Worm (Caenorhabditis elegans): Measurements from ENCODE around the gene asp-17.

Gene asp-17

DNA sequence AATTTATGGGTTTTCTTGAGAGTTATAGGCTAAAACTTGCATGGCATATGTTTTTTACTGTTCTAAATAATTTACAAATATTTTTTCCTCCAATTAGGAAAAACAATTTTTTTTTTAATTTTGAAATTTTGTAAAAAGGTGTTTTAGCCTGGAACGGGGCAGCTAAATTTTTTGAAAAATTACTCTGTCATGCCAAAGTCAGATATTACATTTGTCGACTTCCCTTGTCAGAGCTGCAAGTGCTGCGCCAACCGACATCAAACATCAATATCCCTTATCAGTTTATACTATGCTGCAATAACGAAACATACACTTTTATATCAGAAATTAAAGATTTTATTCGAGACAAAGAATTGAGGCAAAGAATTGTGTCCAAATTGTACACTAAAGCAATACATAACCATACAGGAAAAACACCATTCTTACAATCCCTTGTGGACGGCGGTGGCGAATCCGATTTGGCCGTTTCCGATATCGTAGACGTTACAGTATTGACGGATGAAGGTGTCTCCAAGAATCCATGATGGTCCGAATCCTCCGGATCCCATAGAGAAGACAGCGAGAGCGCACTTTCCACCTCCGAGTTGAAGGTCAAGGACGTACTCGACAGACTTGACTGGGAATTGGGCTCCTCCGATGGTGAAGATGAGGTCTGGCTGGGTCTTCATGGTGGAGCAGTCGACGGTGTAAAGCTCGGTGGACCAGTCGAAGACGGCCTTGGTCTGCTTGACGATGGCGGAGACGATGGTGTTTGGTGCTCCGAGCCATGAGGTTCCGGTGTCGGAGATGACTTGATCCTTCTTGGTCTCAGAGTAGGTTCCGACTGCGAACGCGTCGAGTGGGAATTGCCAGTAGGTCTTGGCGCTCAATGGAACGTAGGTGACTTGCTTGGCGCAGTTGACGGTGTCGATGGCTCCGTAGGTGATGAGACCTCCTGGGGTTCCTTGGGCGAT is 12.3 kb upstream of the asp-17 start (continued):
- TF ChIP-seq eor-1 (tag; optimal IDR thresholded peaks at IDR 0.05) (no peak), snpc-4 (tag; optimal IDR thresholded peaks at IDR 0.05) (no peak), nhr-77 (tag; optimal IDR thresholded peaks at IDR 0.05) (peak; percentile 26), skn-1 (tag; optimal IDR thresholded peaks at IDR 0.05) (no peak)

DNA sequence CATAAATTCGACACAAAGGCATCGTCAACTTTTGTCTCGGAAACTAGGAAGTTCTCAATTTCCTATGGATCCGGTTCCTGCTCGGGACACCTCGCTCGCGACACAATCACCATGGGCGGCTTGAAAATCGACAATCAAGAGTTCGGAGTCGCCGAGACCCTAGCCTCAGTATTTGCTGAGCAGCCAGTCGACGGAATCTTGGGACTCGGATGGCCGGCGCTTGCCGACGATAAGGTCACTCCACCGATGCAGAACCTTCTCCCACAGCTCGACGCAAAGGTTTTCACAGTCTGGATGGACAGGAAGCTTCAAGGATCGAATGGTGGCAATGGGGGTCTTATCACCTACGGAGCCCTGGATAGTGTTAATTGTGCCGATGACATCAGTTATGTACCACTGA is 10.3 kb upstream of the asp-17 start:
- TF ChIP-seq fkh-2 (tag; optimal IDR thresholded peaks at IDR 0.05), result no peak
- no peak for TF ChIP-seq hmg-11 (tag; optimal IDR thresholded peaks at IDR 0.05)
- TF ChIP-seq unc-39 (tag; optimal IDR thresholded peaks at IDR 0.05), result no peak

DNA sequence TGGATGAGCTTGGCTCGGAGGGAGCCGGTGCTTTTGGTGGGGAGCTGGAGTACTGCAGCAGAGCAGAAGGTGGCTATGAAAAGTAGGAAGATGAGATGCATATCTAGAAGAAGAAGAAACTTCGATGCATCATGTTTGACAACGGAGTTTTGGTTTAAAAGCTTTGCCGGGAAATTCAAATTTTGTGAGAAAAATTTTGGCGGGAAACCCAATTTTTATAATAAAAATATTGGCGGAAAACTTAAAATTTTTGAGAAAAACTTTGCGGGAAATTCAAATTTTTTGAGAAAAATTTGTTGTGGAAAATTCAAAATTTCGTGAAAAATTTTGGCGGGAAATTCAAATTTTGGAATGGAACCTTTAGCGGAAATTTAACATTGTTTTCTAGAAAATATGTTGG is 7.6 kb upstream of the asp-17 start, which contains the start of gene asp-15:
Gene asp-15, minus strand, starts transcription at position 101 of the 400 bp plus-strand sequence.
- TF ChIP-seq nhr-76 (tag; optimal IDR thresholded peaks at IDR 0.05) (no peak), ceh-28 (tag; optimal IDR thresholded peaks at IDR 0.05) (no peak), aly-2 (tag; optimal IDR thresholded peaks at IDR 0.05) (no peak), lsy-12 (tag; optimal IDR thresholded peaks at IDR 0.05) (no peak), fkh-2 (tag; optimal IDR thresholded peaks at IDR 0.05) (no peak), lin-39 (tag; optimal IDR thresholded peaks at IDR 0.05) (no peak), unc-62 (GFP tag; optimal IDR thresholded peaks at IDR 0.05) (no peak), fkh-10 (GFP tag; optimal IDR thresholded peaks at IDR 0.05) (no peak), mml-1 (tag; optimal IDR thresholded peaks at IDR 0.05) (no peak)

DNA sequence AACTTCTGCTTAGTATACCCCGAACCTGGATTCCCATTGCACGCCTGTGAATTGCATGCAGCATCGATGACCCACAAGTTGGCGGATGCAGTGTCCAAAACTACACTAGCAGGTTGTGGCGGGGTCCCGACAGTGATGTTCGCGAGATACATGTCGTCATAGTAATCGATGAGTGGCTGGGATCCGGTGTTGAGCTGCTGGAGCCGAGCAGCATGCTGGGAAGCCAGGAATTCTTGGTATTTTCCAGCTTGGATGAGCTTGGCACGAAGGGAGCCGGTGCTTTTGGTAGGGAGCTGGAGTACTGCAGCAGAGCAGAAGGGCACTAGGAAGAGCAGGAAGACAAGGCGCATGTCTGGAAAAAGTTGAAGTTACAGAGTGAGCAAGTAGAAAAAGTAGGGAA is 5.1 kb upstream of the asp-17 start, which contains the start of gene asp-16:
Gene asp-16, minus strand, starts transcription at position 350 of the 400 bp plus-strand sequence.
- TF ChIP-seq R02D3.7 (tag; optimal IDR thresholded peaks at IDR 0.05) (no peak), nhr-77 (tag; optimal IDR thresholded peaks at IDR 0.05) (no peak), pqm-1 (tag; optimal IDR thresholded peaks at IDR 0.05) (no peak), jun-1 (tag; optimal IDR thresholded peaks at IDR 0.05) (no peak), ZK546.5 (tag; optimal IDR thresholded peaks at IDR 0.05) (no peak), unc-62 (GFP tag; optimal IDR thresholded peaks at IDR 0.05) (no peak)

DNA sequence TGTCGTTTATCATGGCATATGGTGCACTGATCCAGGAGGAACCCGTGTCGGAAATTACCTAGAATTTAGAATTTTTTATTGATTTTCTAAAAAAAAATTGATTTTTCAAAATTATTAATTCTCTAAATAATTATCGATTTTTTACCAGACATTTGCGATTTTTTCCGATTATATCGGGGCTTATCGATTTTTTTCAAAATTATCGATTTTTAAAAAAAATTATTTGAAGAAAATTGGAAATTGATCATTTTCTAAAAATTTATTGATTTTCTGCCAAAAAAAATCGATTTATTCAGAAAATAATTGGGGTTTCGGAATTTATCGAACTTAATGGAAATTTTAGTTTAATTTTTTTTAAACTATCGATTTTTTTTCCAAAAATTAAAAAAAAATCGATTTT is 1.1 kb downstream of the asp-17 start:
- TF ChIP-seq egl-27 (tag; optimal IDR thresholded peaks at IDR 0.05) (no peak), ceh-28 (tag; optimal IDR thresholded peaks at IDR 0.05) (peak; percentile 92)

DNA sequence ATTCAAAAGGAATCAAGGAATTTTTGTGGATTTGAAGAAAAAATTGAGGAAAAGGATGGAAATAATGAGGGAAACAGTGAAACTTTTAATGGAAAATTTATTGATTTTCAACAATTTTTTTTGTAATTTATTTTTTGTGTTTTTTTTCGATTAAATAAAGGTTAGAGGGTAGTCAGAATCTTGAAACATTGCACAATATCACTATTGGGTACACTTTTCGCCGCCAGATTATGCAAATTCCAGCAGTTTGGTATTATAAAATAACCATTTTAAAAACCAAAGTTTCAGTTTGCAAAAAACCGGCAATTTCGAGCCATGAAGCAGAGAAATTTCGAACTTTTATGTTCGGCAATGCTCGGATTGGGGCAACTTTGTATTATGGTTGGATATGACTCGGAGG is 5.7 kb downstream of the asp-17 start, which contains the start of gene Y39B6A.27:
Gene Y39B6A.27, plus strand, starts transcription at position 301 of the 400 bp plus-strand sequence.
- TF ChIP-seq mml-1 (tag; optimal IDR thresholded peaks at IDR 0.05), result no peak
- no peak for TF ChIP-seq elt-2 (tag; optimal IDR thresholded peaks at IDR 0.05)
- no peak for TF ChIP-seq unc-62 (GFP tag; optimal IDR thresholded peaks at IDR 0.05)
- no peak for TF ChIP-seq nhr-23 (tag; optimal IDR thresholded peaks at IDR 0.05)
- no peak for TF ChIP-seq nhr-237 (tag; optimal IDR thresholded peaks at IDR 0.05)
- TF ChIP-seq egl-5 (tag; optimal IDR thresholded peaks at IDR 0.05), result no peak
- TF ChIP-seq lin-15B (tag; optimal IDR thresholded peaks at IDR 0.05), result no peak
- no peak for TF ChIP-seq ceh-82 (tag; optimal IDR thresholded peaks at IDR 0.05)

DNA sequence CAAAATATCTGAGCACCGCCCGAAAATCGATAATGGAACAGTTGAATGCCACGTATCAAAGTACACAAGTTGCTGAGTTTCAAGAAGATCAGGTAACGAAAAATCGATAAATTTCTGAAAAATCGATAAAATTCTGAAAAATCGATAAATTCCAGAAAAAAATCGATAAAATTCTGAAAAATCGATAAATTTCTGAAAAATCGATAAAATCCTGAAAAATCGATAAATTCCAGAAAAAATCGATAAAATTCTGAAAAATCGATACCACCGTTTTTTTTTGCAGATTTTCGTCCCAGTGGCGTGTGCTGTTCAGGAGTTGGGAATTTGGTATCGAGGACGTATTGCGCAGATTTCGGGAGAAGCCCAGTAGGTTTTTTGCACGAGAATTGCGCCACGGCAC is 9.8 kb downstream of the asp-17 start:
- TF ChIP-seq ceh-28 (tag; optimal IDR thresholded peaks at IDR 0.05), result peak; percentile 97
- no peak for TF ChIP-seq nhr-28 (tag; optimal IDR thresholded peaks at IDR 0.05)

DNA sequence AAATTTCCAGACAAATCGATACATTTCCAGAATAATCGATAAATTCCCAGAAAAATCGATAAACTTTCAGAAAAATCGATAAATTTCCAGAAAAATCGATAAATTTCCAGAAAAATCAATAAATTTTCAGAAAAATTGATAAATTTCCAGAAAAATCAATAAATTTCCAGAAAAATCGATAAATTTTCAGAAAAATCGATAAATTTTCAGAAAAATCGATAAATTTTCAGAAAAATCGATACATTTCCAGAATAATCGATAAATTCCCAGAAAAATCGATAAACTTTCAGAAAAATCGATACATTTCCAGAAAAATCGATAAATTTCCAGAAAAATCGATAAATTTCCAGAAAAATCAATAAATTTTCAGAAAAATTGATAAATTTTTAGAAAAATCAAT is 10.4 kb downstream of the asp-17 start:
- peak; percentile 55 for TF ChIP-seq ceh-28 (tag; optimal IDR thresholded peaks at IDR 0.05)
